Worm (Caenorhabditis elegans) whole organism, L3 larva: ENCODE data around the gene srbc-77.
A peak's percentile ranks its signal among the peaks of the same experiment; 100 is the strongest.

Source experiments
- egl-27 ChIP-seq: sonication (generic microtip); optimal IDR thresholded peaks from 4 replicates; lab custom pipeline; 2017; ENCODE audit warnings: missing biosample characterization, missing genetic modification reagents, missing genetic modification characterization
- elt-2 ChIP-seq: sonication (generic microtip); optimal IDR thresholded peaks from 2 replicates; lab custom pipeline; 2016; ENCODE audit warnings: missing genetic modification reagents, mild to moderate bottlenecking, missing genetic modification characterization, missing compliant biosample characterization
- fkh-10 ChIP-seq: sonication (generic microtip); optimal IDR thresholded peaks from 2 replicates; lab custom pipeline; 2017; ENCODE audit warnings: missing biosample characterization, missing genetic modification reagents, missing genetic modification characterization
- mdl-1 ChIP-seq: fragments of 150-350 bp; optimal IDR thresholded peaks from 2 replicates; lab custom pipeline; 2014; ENCODE audit warnings: missing biosample characterization, missing genetic modification characterization
- nhr-11 ChIP-seq: fragments of 150-350 bp; optimal IDR thresholded peaks from 2 replicates; lab custom pipeline; 2014; ENCODE audit warnings: missing biosample characterization, missing genetic modification characterization
- nhr-28 ChIP-seq: fragments of 150-350 bp; optimal IDR thresholded peaks from 2 replicates; lab custom pipeline; 2014; ENCODE audit warnings: missing biosample characterization, missing genetic modification characterization
- ztf-11 ChIP-seq: fragments of 150-350 bp; optimal IDR thresholded peaks from 2 replicates; lab custom pipeline; 2014; ENCODE audit warnings: missing biosample characterization, missing genetic modification characterization

- TF ChIP-seq elt-2 (tag; lab: Kevin White, UChicago) (peak; percentile 92), fkh-10 (no peak), egl-27 (tag; lab: Kevin White, UChicago) (no peak), mdl-1 (tag; lab: Kevin White, UChicago) (no peak), nhr-28 (tag; lab: Kevin White, UChicago) (no peak), ztf-11 (no peak), nhr-11 (tag; lab: Kevin White, UChicago) (no peak)
Observed at ce11 chrV:15978232-15978764, 48.3 kb downstream of the srbc-77 start, which contains the start of gene oac-20.
